ENCODE assay signal across 1 fruit fly cellular context in the genomic region with DNA sequence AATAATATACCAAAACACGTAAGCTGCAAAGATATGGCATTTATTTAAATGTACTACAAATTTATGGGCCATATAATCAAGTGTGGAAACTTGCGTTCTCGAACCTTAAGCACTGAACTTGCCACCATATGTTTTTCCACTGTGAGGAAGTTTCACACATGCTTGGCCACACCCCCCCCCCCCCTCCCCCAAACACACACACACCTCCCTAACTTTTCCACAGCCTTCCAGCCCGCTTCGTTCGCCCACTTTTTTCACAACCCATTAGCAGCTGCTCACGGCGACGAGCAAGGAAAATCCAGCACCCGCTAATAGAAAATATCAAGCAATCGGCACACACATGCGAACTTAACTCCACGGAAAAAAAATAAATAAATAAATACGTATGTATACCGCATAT.
TF ChIP-seq lines count a peak whose summit lies in the region.

No protein-coding gene starts in this region.

TF ChIP-seq in whole organism, embryonic, 481 proteins besides CTCF, POLR2A, EP300 and RAD21 (continued from another document):
- TF ChIP-seq CG13296 (GFP tag; optimal IDR thresholded peaks at IDR 0.05; lab: Kevin White, UChicago) (no peak), HHEX (GFP tag; optimal IDR thresholded peaks at IDR 0.05; lab: Kevin White, UChicago) (no peak), CG7357 (GFP tag; IDR thresholded peaks at IDR 0.05; lab: Robert Waterston, UW) (no peak), CG10654 (GFP tag; optimal IDR thresholded peaks at IDR 0.05; lab: Kevin White, UChicago) (no peak), Hr51 (GFP tag; optimal IDR thresholded peaks at IDR 0.05; lab: Kevin White, UChicago) (no peak), CG6272 (GFP tag; IDR thresholded peaks at IDR 0.05; lab: Robert Waterston, UW) (no peak), CG42726 (GFP tag; IDR thresholded peaks at IDR 0.05; lab: Robert Waterston, UW; ENCODE audit: partially characterized antibody) (no peak), CG10321 (GFP tag; IDR thresholded peaks at IDR 0.05; lab: Robert Waterston, UW) (no peak), odd (GFP tag; optimal IDR thresholded peaks at IDR 0.05; lab: Kevin White, UChicago) (no peak), Bdp1 (GFP tag; optimal IDR thresholded peaks at IDR 0.05; lab: Kevin White, UChicago) (no peak), CG18619 (GFP tag; optimal IDR thresholded peaks at IDR 0.05; lab: Kevin White, UChicago) (no peak), D19A (tag; optimal IDR thresholded peaks at IDR 0.05; lab: Kevin White, UChicago) (no peak), Max (GFP tag; optimal IDR thresholded peaks at IDR 0.05; lab: Kevin White, UChicago) (no peak), CG10565 (GFP tag; optimal IDR thresholded peaks at IDR 0.05; lab: Kevin White, UChicago) (no peak), CG8765 (GFP tag; IDR thresholded peaks at IDR 0.05; lab: Robert Waterston, UW) (no peak), Sry-β (GFP tag; optimal IDR thresholded peaks at IDR 0.05; lab: Kevin White, UChicago) (no peak), aop (GFP tag; IDR thresholded peaks at IDR 0.05; lab: Robert Waterston, UW) (0 out of 2 replicates have a peak, but pooled peaks have one; percentile 5), CG7745 (tag; optimal IDR thresholded peaks at IDR 0.05; lab: Kevin White, UChicago) (no peak), sd (tag; optimal IDR thresholded peaks at IDR 0.05; lab: Kevin White, UChicago) (no peak), zfh1 (GFP tag; IDR thresholded peaks at IDR 0.05; lab: Robert Waterston, UW) (0 out of 3 replicates have a peak, but pooled peaks have one; percentile 33), otp (GFP tag; IDR thresholded peaks at IDR 0.05; lab: Robert Waterston, UW) (0 out of 3 replicates have a peak, but pooled peaks have one; percentile 6), Xrp1 (GFP tag; IDR thresholded peaks at IDR 0.05; lab: Robert Waterston, UW) (peak; percentile 11; the same call in 1 of the 2 replicates), Doc3 (GFP tag; IDR thresholded peaks at IDR 0.05; lab: Robert Waterston, UW; ENCODE audit: partially characterized antibody) (no peak), lab (GFP tag; optimal IDR thresholded peaks at IDR 0.05; lab: Kevin White, UChicago) (peak; percentile 11), bab2 (GFP tag; optimal IDR thresholded peaks at IDR 0.05; lab: Kevin White, UChicago) (no peak), pan (optimal IDR thresholded peaks at IDR 0.05; lab: Kevin White, UChicago) (no peak), pan (GFP tag; optimal IDR thresholded peaks at IDR 0.05 in 1 of 2, IDR thresholded peaks at IDR 0.05 in 1 of 2) (no peak), CG5180 (GFP tag; optimal IDR thresholded peaks at IDR 0.05; lab: Kevin White, UChicago) (peak; percentile 19), CG5953 (GFP tag; IDR thresholded peaks at IDR 0.05; lab: Robert Waterston, UW) (no peak), CG15011 (GFP tag; optimal IDR thresholded peaks at IDR 0.05; lab: Kevin White, UChicago) (no peak), CG1529 (GFP tag; optimal IDR thresholded peaks at IDR 0.05; lab: Kevin White, UChicago) (no peak), sr (GFP tag; IDR thresholded peaks at IDR 0.05; lab: Robert Waterston, UW) (0 out of 3 replicates have a peak, but pooled peaks have one; percentile 16), Dref (GFP tag; IDR thresholded peaks at IDR 0.05; lab: Robert Waterston, UW) (no peak), Dip3 (GFP tag; optimal IDR thresholded peaks at IDR 0.05; lab: Kevin White, UChicago) (no peak), hb (GFP tag; IDR thresholded peaks at IDR 0.05; lab: Robert Waterston, UW; ENCODE audit: partially characterized antibody) (no peak), Atf6 (GFP tag; IDR thresholded peaks at IDR 0.05; lab: Robert Waterston, UW) (no peak), fu2 (GFP tag; optimal IDR thresholded peaks at IDR 0.05; lab: Kevin White, UChicago) (no peak), CG9609 (GFP tag; optimal IDR thresholded peaks at IDR 0.05; lab: Kevin White, UChicago) (no peak), stwl (tag; optimal IDR thresholded peaks at IDR 0.05; lab: Kevin White, UChicago) (no peak), bigmax (GFP tag; optimal IDR thresholded peaks at IDR 0.05; lab: Kevin White, UChicago) (no peak), CG4820 (GFP tag; optimal IDR thresholded peaks at IDR 0.05; lab: Kevin White, UChicago) (no peak), CG18599 (GFP tag; optimal IDR thresholded peaks at IDR 0.05; lab: Kevin White, UChicago) (no peak), run (tag; optimal IDR thresholded peaks at IDR 0.05; lab: Kevin White, UChicago) (no peak), nerfin-1 (tag; optimal IDR thresholded peaks at IDR 0.05; lab: Kevin White, UChicago) (no peak), CG12769 (tag; optimal IDR thresholded peaks at IDR 0.05; lab: Kevin White, UChicago) (peak; percentile 10), Ets97D (GFP tag; optimal IDR thresholded peaks at IDR 0.05; lab: Kevin White, UChicago) (no peak), CG12236 (GFP tag; optimal IDR thresholded peaks at IDR 0.05; lab: Kevin White, UChicago) (no peak), E2f1 (GFP tag; IDR thresholded peaks at IDR 0.05; lab: Robert Waterston, UW) (no peak), nerfin-2 (GFP tag; IDR thresholded peaks at IDR 0.05; lab: Robert Waterston, UW; ENCODE audit: partially characterized antibody) (no peak), usp (GFP tag; optimal IDR thresholded peaks at IDR 0.05; lab: Kevin White, UChicago) (no peak), ap (GFP tag; IDR thresholded peaks at IDR 0.05; lab: Robert Waterston, UW) (no peak), CG2199 (GFP tag; IDR thresholded peaks at IDR 0.05; lab: Robert Waterston, UW) (0 out of 3 replicates have a peak, but pooled peaks have one; percentile 15), wor (GFP tag; IDR thresholded peaks at IDR 0.05; lab: Robert Waterston, UW) (no peak), tup (GFP tag; optimal IDR thresholded peaks at IDR 0.05; lab: Kevin White, UChicago) (no peak), CG9437 (GFP tag; optimal IDR thresholded peaks at IDR 0.05; lab: Kevin White, UChicago) (no peak), cg (GFP tag; optimal IDR thresholded peaks at IDR 0.05; lab: Kevin White, UChicago) (no peak), Dp (GFP tag; optimal IDR thresholded peaks at IDR 0.05; lab: Kevin White, UChicago) (no peak), nom (GFP tag; optimal IDR thresholded peaks at IDR 0.05; lab: Kevin White, UChicago) (no peak), gcm (GFP tag; optimal IDR thresholded peaks at IDR 0.05; lab: Kevin White, UChicago) (no peak), CG1602 (GFP tag; optimal IDR thresholded peaks at IDR 0.05; lab: Kevin White, UChicago) (no peak), Sox100B (GFP tag; optimal IDR thresholded peaks at IDR 0.05; lab: Kevin White, UChicago) (no peak), Dfd (GFP tag; optimal IDR thresholded peaks at IDR 0.05; lab: Kevin White, UChicago) (no peak), Fer1 (GFP tag; optimal IDR thresholded peaks at IDR 0.05; lab: Kevin White, UChicago) (no peak), CG14014 (GFP tag; IDR thresholded peaks at IDR 0.05; lab: Robert Waterston, UW) (no peak), Hr78 (GFP tag; optimal IDR thresholded peaks at IDR 0.05; lab: Kevin White, UChicago) (no peak), bowl (GFP tag; IDR thresholded peaks at IDR 0.05; lab: Robert Waterston, UW) (no peak), pnt (GFP tag; optimal IDR thresholded peaks at IDR 0.05; lab: Kevin White, UChicago) (no peak), fd102C (GFP tag; optimal IDR thresholded peaks at IDR 0.05; lab: Kevin White, UChicago) (no peak), CrebB (tag; optimal IDR thresholded peaks at IDR 0.05; lab: Kevin White, UChicago) (no peak), gt (GFP tag; IDR thresholded peaks at IDR 0.05; lab: Robert Waterston, UW) (no peak), Scr (GFP tag; IDR thresholded peaks at IDR 0.05; lab: Robert Waterston, UW; ENCODE audit: partially characterized antibody) (no peak), zen (tag; optimal IDR thresholded peaks at IDR 0.05; lab: Kevin White, UChicago) (no peak), NC2β (GFP tag; optimal IDR thresholded peaks at IDR 0.05; lab: Kevin White, UChicago) (no peak), Camta (GFP tag; optimal IDR thresholded peaks at IDR 0.05; lab: Kevin White, UChicago) (no peak), Poxn (GFP tag; IDR thresholded peaks at IDR 0.05; lab: Robert Waterston, UW) (no peak), fd96Cb (tag; optimal IDR thresholded peaks at IDR 0.05; lab: Kevin White, UChicago) (no peak), CG3407 (GFP tag; optimal IDR thresholded peaks at IDR 0.05; lab: Kevin White, UChicago) (no peak), NC2α (GFP tag; optimal IDR thresholded peaks at IDR 0.05; lab: Kevin White, UChicago) (no peak), CG10543 (GFP tag; optimal IDR thresholded peaks at IDR 0.05; lab: Kevin White, UChicago) (peak; percentile 10), da (GFP tag; optimal IDR thresholded peaks at IDR 0.05; lab: Kevin White, UChicago) (no peak), vnd (GFP tag; IDR thresholded peaks at IDR 0.05; lab: Robert Waterston, UW; ENCODE audit: partially characterized antibody) (no peak), Lpt (GFP tag; optimal IDR thresholded peaks at IDR 0.05; lab: Kevin White, UChicago) (no peak), Nf-YA (GFP tag; IDR thresholded peaks at IDR 0.05; lab: Robert Waterston, UW) (no peak), vvl (GFP tag; IDR thresholded peaks at IDR 0.05; lab: Robert Waterston, UW) (no peak), CG34224 (GFP tag; IDR thresholded peaks at IDR 0.05; lab: Robert Waterston, UW; ENCODE audit: partially characterized antibody) (no peak), CG9727 (GFP tag; optimal IDR thresholded peaks at IDR 0.05; lab: Kevin White, UChicago) (no peak), Aef1 (GFP tag; IDR thresholded peaks at IDR 0.05; lab: Robert Waterston, UW) (no peak), esg (GFP tag; conservative IDR thresholded peaks at IDR 0.05; lab: Robert Waterston, UW) (no peak), trh (GFP tag; optimal IDR thresholded peaks at IDR 0.05; lab: Kevin White, UChicago) (no peak), rib (GFP tag; IDR thresholded peaks at IDR 0.05; lab: Robert Waterston, UW) (no peak), crp (GFP tag; optimal IDR thresholded peaks at IDR 0.05; lab: Kevin White, UChicago) (no peak), MTF-1 (GFP tag; optimal IDR thresholded peaks at IDR 0.05; lab: Kevin White, UChicago; ENCODE audit: borderline replicate concordance) (no peak), Vsx1 (GFP tag; optimal IDR thresholded peaks at IDR 0.05; lab: Kevin White, UChicago) (no peak), p53 (GFP tag; optimal IDR thresholded peaks at IDR 0.05; lab: Kevin White, UChicago) (no peak), slbo (GFP tag; IDR thresholded peaks at IDR 0.05; lab: Robert Waterston, UW) (peak; percentile 16; the same call in 1 of the 2 replicates), pzg (GFP tag; optimal IDR thresholded peaks at IDR 0.05; lab: Kevin White, UChicago) (no peak), ash1 (GFP tag; optimal IDR thresholded peaks at IDR 0.05; lab: Kevin White, UChicago) (no peak), ind (GFP tag; optimal IDR thresholded peaks at IDR 0.05; lab: Kevin White, UChicago) (no peak), repo (GFP tag; optimal IDR thresholded peaks at IDR 0.05; lab: Kevin White, UChicago) (no peak), slou (GFP tag; optimal IDR thresholded peaks at IDR 0.05; lab: Kevin White, UChicago) (no peak), CG12104 (GFP tag; optimal IDR thresholded peaks at IDR 0.05; lab: Kevin White, UChicago) (no peak), CG3065 (GFP tag; optimal IDR thresholded peaks at IDR 0.05; lab: Kevin White, UChicago) (no peak)
TF ChIP-seq in whole organism, embryonic: peak in this region for 15.
